Fruit fly (Drosophila melanogaster): Measurements from ENCODE around the gene ase.
A peak's percentile ranks its signal among the peaks of the same experiment; 100 is the strongest.

Gene ase

dm6 chrX:499589-500041 lies 39.1 kb downstream of the ase start (continued):
- TF ChIP-seq CG6254 (GFP tag; optimal IDR thresholded peaks at IDR 0.05) = peak; percentile 9
- peak; percentile 57 for TF ChIP-seq kay (GFP tag; optimal IDR thresholded peaks at IDR 0.05)
- peak; percentile 88 for TF ChIP-seq CG10147 (GFP tag; optimal IDR thresholded peaks at IDR 0.05)
- TF ChIP-seq dimm (GFP tag; IDR thresholded peaks at IDR 0.05) = no peak
- peak; percentile 81 for TF ChIP-seq CG13624 (GFP tag; optimal IDR thresholded peaks at IDR 0.05)
- TF ChIP-seq h (optimal IDR thresholded peaks at IDR 0.05) = no peak
- TF ChIP-seq Mad (GFP tag; optimal IDR thresholded peaks at IDR 0.05) = peak; percentile 66
- peak; percentile 85 for TF ChIP-seq CG7786 (GFP tag; optimal IDR thresholded peaks at IDR 0.05)
- no peak for TF ChIP-seq Atf3 (GFP tag; optimal IDR thresholded peaks at IDR 0.05)
- 0 out of 2 replicates have a peak, but pooled peaks have one; percentile 28 for TF ChIP-seq CG11696 (GFP tag; IDR thresholded peaks at IDR 0.05)
- TF ChIP-seq hth (optimal IDR thresholded peaks at IDR 0.05) = no peak
- TF ChIP-seq NC2α (GFP tag; optimal IDR thresholded peaks at IDR 0.05) = peak; percentile 68
- TF ChIP-seq CG2712 (tag; optimal IDR thresholded peaks at IDR 0.05) = peak; percentile 73
- peak; percentile 58 for TF ChIP-seq Nf-YB (GFP tag; optimal IDR thresholded peaks at IDR 0.05)
- TF ChIP-seq CkIIα-i1 (GFP tag; IDR thresholded peaks at IDR 0.05) = no peak
- TF ChIP-seq phol (tag; optimal IDR thresholded peaks at IDR 0.05) = peak; percentile 71
- no peak; the same call in 1 of the 2 replicates for TF ChIP-seq Bgb (GFP tag; IDR thresholded peaks at IDR 0.05; ENCODE audit: partially characterized antibody)
- TF ChIP-seq Vsx1 (GFP tag; optimal IDR thresholded peaks at IDR 0.05) = peak; percentile 74

dm6 chrX:509117-509516 lies 48.6 kb downstream of the ase start, which contains the start of gene arg:
Gene arg, plus strand, starts transcription at chrX:509435.
- TF ChIP-seq klu (GFP tag; IDR thresholded peaks at IDR 0.05) (no peak), Doc3 (GFP tag; IDR thresholded peaks at IDR 0.05; ENCODE audit: partially characterized antibody) (no peak), kay (GFP tag; optimal IDR thresholded peaks at IDR 0.05) (no peak), Pdp1 (GFP tag; optimal IDR thresholded peaks at IDR 0.05) (peak in 1 of 2 experiments; percentile 30), CG34376 (GFP tag; optimal IDR thresholded peaks at IDR 0.05) (peak; percentile 90), ftz-f1 (GFP tag; optimal IDR thresholded peaks at IDR 0.05) (peak; percentile 23), CG17361 (GFP tag; IDR thresholded peaks at IDR 0.05) (no peak), CG12236 (GFP tag; optimal IDR thresholded peaks at IDR 0.05) (no peak), CG10543 (GFP tag; optimal IDR thresholded peaks at IDR 0.05) (peak; percentile 3), CG15073 (GFP tag; optimal IDR thresholded peaks at IDR 0.05) (no peak), HmgZ (tag; optimal IDR thresholded peaks at IDR 0.05) (no peak), sisA (GFP tag; IDR thresholded peaks at IDR 0.05) (no peak), sug (tag; optimal IDR thresholded peaks at IDR 0.05) (peak; percentile 78), CG10321 (GFP tag; IDR thresholded peaks at IDR 0.05) (no peak)

dm6 chrX:510528-510927 lies 50.0 kb downstream of the ase start:
- TF ChIP-seq CG12659 (GFP tag; optimal IDR thresholded peaks at IDR 0.05) (no peak), sug (tag; optimal IDR thresholded peaks at IDR 0.05) (peak; percentile 68), CG34376 (GFP tag; optimal IDR thresholded peaks at IDR 0.05) (peak; percentile 17), lbe (GFP tag; optimal IDR thresholded peaks at IDR 0.05) (peak; percentile 8), NC2β (GFP tag; optimal IDR thresholded peaks at IDR 0.05) (no peak)

- TF ChIP-seq Rfx (GFP tag; IDR thresholded peaks at IDR 0.05) (no peak), cato (GFP tag; optimal IDR thresholded peaks at IDR 0.05; ENCODE audit: borderline replicate concordance) (no peak), CG1603 (tag; optimal IDR thresholded peaks at IDR 0.05) (peak; percentile 11), D19A (tag; optimal IDR thresholded peaks at IDR 0.05) (peak; percentile 6), Side (GFP tag; optimal IDR thresholded peaks at IDR 0.05) (peak; percentile 6), CG17912 (GFP tag; optimal IDR thresholded peaks at IDR 0.05) (no peak), sens (GFP tag) (peak; percentile 83), CG2712 (tag; optimal IDR thresholded peaks at IDR 0.05) (peak; percentile 10), Mrtf (GFP tag; IDR thresholded peaks at IDR 0.05) (no peak), ci (GFP tag; IDR thresholded peaks at IDR 0.05) (0 out of 3 replicates have a peak, but pooled peaks have one; percentile 16), CG7963 (GFP tag; IDR thresholded peaks at IDR 0.05; ENCODE audit: partially characterized antibody) (no peak), BtbVII (GFP tag; optimal IDR thresholded peaks at IDR 0.05) (no peak), CG8478 (optimal IDR thresholded peaks at IDR 0.05) (no peak), ind (GFP tag; optimal IDR thresholded peaks at IDR 0.05) (peak; percentile 5), CG15696 (tag; optimal IDR thresholded peaks at IDR 0.05) (no peak), bsh (GFP tag; optimal IDR thresholded peaks at IDR 0.05) (peak in 1 of 2 experiments; percentile 40)
Measured at dm6 chrX:512527-512926, 52.0 kb downstream of the ase start.

All from whole organism, embryonic.